Fruit fly (Drosophila melanogaster): ENCODE data around the gene CG42818.

Gene CG42818

dm6 chr2L:16279774-16280252 lies 38.1 kb downstream of the CG42818 start (continued):
- TF ChIP-seq caup (GFP tag; optimal IDR thresholded peaks at IDR 0.05; ENCODE audit: severe bottlenecking) (peak; percentile 77), CG11085 (GFP tag; IDR thresholded peaks at IDR 0.05) (no peak), gsb (GFP tag; IDR thresholded peaks at IDR 0.05) (no peak), CG3838 (GFP tag; optimal IDR thresholded peaks at IDR 0.05) (peak; percentile 76), kay (GFP tag; optimal IDR thresholded peaks at IDR 0.05) (peak; percentile 85), croc (GFP tag; conservative IDR thresholded peaks at IDR 0.05) (peak; percentile 80), corto (GFP tag; optimal IDR thresholded peaks at IDR 0.05) (no peak), CG34376 (GFP tag; optimal IDR thresholded peaks at IDR 0.05) (peak; percentile 6), CG6813 (GFP tag; optimal IDR thresholded peaks at IDR 0.05) (peak; percentile 78), lbe (GFP tag; optimal IDR thresholded peaks at IDR 0.05) (peak; percentile 27), CG14667 (GFP tag; IDR thresholded peaks at IDR 0.05) (peak; percentile 55; the same call in 1 of the 2 replicates), Oaz (GFP tag; IDR thresholded peaks at IDR 0.05) (peak; percentile 84), pan (optimal IDR thresholded peaks at IDR 0.05) (no peak), pan (GFP tag; optimal IDR thresholded peaks at IDR 0.05 in 1 of 2, IDR thresholded peaks at IDR 0.05 in 1 of 2) (peak in 1 of 2 experiments; percentile 78), nerfin-1 (tag; optimal IDR thresholded peaks at IDR 0.05) (peak; percentile 89), CTCF (GFP tag; optimal IDR thresholded peaks at IDR 0.05) (peak; percentile 63), Atf3 (GFP tag; optimal IDR thresholded peaks at IDR 0.05) (peak; percentile 81), CG2116 (GFP tag; optimal IDR thresholded peaks at IDR 0.05) (peak; percentile 58), CG11560 (tag; IDR thresholded peaks at IDR 0.05) (peak; percentile 27; the same call in 1 of the 3 replicates), CG5245 (GFP tag; optimal IDR thresholded peaks at IDR 0.05) (peak; percentile 76), sens (GFP tag) (peak; percentile 99), Bdp1 (GFP tag; optimal IDR thresholded peaks at IDR 0.05) (peak; percentile 56), zf30C (GFP tag; optimal IDR thresholded peaks at IDR 0.05) (no peak), unpg (GFP tag; optimal IDR thresholded peaks at IDR 0.05) (peak; percentile 94), pum (GFP tag; optimal IDR thresholded peaks at IDR 0.05) (peak; percentile 91), ci (GFP tag; IDR thresholded peaks at IDR 0.05) (peak; percentile 86), bigmax (GFP tag; optimal IDR thresholded peaks at IDR 0.05) (peak; percentile 87), Eip74EF (GFP tag; optimal IDR thresholded peaks at IDR 0.05) (peak in 1 of 2 experiments; percentile 95), HLH54F (GFP tag; optimal IDR thresholded peaks at IDR 0.05) (peak; percentile 79), trem (tag; optimal IDR thresholded peaks at IDR 0.05) (peak; percentile 88), sob (GFP tag; IDR thresholded peaks at IDR 0.05) (peak; percentile 55; the same call in 1 of the 2 replicates), CG16815 (GFP tag; optimal IDR thresholded peaks at IDR 0.05) (peak; percentile 77), mam (GFP tag; optimal IDR thresholded peaks at IDR 0.05) (peak; percentile 80), CG3065 (GFP tag; optimal IDR thresholded peaks at IDR 0.05) (peak; percentile 79), Dek (tag; optimal IDR thresholded peaks at IDR 0.05) (peak; percentile 83), Usf (GFP tag; optimal IDR thresholded peaks at IDR 0.05) (peak; percentile 47), CG10959 (GFP tag; IDR thresholded peaks at IDR 0.05) (peak; percentile 33; the same call in 1 of the 2 replicates), CG13894 (tag; optimal IDR thresholded peaks at IDR 0.05) (no peak), Dbx (GFP tag; IDR thresholded peaks at IDR 0.05) (no peak), oc (tag; optimal IDR thresholded peaks at IDR 0.05) (peak; percentile 89), ranshi (GFP tag; IDR thresholded peaks at IDR 0.05) (peak; percentile 69), CG15601 (tag; optimal IDR thresholded peaks at IDR 0.05) (peak; percentile 90), ftz-f1 (GFP tag; optimal IDR thresholded peaks at IDR 0.05) (no peak), HLH3B (GFP tag; IDR thresholded peaks at IDR 0.05) (peak; percentile 83), gem (tag; optimal IDR thresholded peaks at IDR 0.05) (peak; percentile 97), Neu2 (GFP tag; optimal IDR thresholded peaks at IDR 0.05; ENCODE audit: borderline replicate concordance) (no peak), pb (GFP tag; optimal IDR thresholded peaks at IDR 0.05) (peak; percentile 71), PHDP (tag; optimal IDR thresholded peaks at IDR 0.05) (peak; percentile 94), CG7357 (GFP tag; IDR thresholded peaks at IDR 0.05) (peak; percentile 70; the same call in 2 of the 3 replicates), Nf-YB (GFP tag; optimal IDR thresholded peaks at IDR 0.05) (peak; percentile 80), CG2120 (GFP tag; optimal IDR thresholded peaks at IDR 0.05) (peak; percentile 65)
